Fruit fly (Drosophila melanogaster): ENCODE measurements around the gene CG9109.

Gene CG9109

DNA sequence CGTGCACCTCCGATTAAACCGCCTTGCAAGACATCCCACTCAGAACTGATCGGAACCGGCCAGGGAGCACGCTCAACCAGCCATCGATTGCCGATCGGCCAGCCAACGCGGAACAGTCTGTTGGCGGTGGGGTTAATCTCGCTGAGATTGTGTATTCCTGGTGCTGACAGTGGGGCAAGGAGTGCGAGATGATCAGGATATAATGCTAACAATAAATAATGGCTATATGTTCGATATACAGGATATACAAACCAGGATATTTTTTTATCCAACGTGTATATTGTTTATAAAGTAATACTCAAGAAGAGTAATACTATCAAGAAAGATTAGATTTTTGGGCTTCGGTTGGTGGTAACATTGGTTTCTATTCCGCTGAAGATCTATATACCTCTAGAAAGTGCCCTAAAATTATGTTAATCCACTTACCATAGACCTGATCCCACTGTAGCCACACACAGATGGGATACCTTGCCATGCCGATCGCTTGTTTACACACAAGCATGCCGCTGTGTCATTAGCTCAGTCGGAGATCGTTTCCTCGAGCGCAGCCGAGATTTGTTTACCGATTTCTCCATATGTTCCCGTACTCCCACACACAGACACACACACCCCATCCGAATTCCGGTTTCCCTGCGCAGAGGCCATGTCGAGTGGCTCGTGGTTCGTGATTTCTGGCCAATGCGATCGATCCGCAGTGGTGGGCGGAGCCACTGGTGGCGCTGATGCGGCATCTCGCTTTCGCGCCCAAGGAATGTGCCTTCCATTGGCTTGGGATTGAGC, 14.7 kb downstream of the CG9109 start, which contains the start of gene H2.0 (continued):
- TF ChIP-seq Med (GFP tag): peak; percentile 26
- peak; percentile 29 for TF ChIP-seq CG2120 (GFP tag; optimal IDR thresholded peaks at IDR 0.05)
- peak; percentile 46 to 47 for TF ChIP-seq bsh (GFP tag; optimal IDR thresholded peaks at IDR 0.05)
- TF ChIP-seq CG17385 (GFP tag; optimal IDR thresholded peaks at IDR 0.05): peak; percentile 8
- peak; percentile 7 for TF ChIP-seq Kr (GFP tag; optimal IDR thresholded peaks at IDR 0.05)
- TF ChIP-seq Drgx (GFP tag; IDR thresholded peaks at IDR 0.05): peak; percentile 7; the same call in 1 of the 2 replicates
- TF ChIP-seq NfI (GFP tag; optimal IDR thresholded peaks at IDR 0.05): peak; percentile 20
- TF ChIP-seq lmd (GFP tag; IDR thresholded peaks at IDR 0.05): peak; percentile 53
- no peak for TF ChIP-seq CG1647 (GFP tag; optimal IDR thresholded peaks at IDR 0.05)
- no peak for TF ChIP-seq CG6683 (GFP tag; optimal IDR thresholded peaks at IDR 0.05)
- peak; percentile 46 for TF ChIP-seq CG14710 (tag; optimal IDR thresholded peaks at IDR 0.05)
- TF ChIP-seq nmo (GFP tag; optimal IDR thresholded peaks at IDR 0.05): peak; percentile 59
- peak; percentile 97 for TF ChIP-seq Nf-YC (tag; optimal IDR thresholded peaks at IDR 0.05)
- peak; percentile 10 for TF ChIP-seq gsb-n (tag; optimal IDR thresholded peaks at IDR 0.05)
- peak; percentile 79 for TF ChIP-seq HLHmδ (GFP tag; optimal IDR thresholded peaks at IDR 0.05)
- peak; percentile 78 for TF ChIP-seq cg (GFP tag; optimal IDR thresholded peaks at IDR 0.05)
- TF ChIP-seq CG12391 (tag; optimal IDR thresholded peaks at IDR 0.05): peak; percentile 45
- peak; percentile 27 for TF ChIP-seq lab (GFP tag; optimal IDR thresholded peaks at IDR 0.05)
- TF ChIP-seq Optix (GFP tag; IDR thresholded peaks at IDR 0.05): 0 out of 3 replicates have a peak, but pooled peaks have one; percentile 16
- no peak for TF ChIP-seq CG18599 (GFP tag; optimal IDR thresholded peaks at IDR 0.05)
- peak; percentile 39 for TF ChIP-seq org-1 (GFP tag; optimal IDR thresholded peaks at IDR 0.05)
- no peak for TF ChIP-seq wor (GFP tag; IDR thresholded peaks at IDR 0.05)
- TF ChIP-seq CG4820 (GFP tag; optimal IDR thresholded peaks at IDR 0.05): peak; percentile 30
- TF ChIP-seq Hmr (GFP tag; optimal IDR thresholded peaks at IDR 0.05): peak; percentile 1
- TF ChIP-seq bbx (GFP tag; IDR thresholded peaks at IDR 0.05; ENCODE audit: partially characterized antibody): no peak
- TF ChIP-seq CG18262 (tag; optimal IDR thresholded peaks at IDR 0.05): peak; percentile 74
- no peak for TF ChIP-seq eyg (GFP tag; optimal IDR thresholded peaks at IDR 0.05)
- TF ChIP-seq CG1603 (tag; optimal IDR thresholded peaks at IDR 0.05): peak; percentile 57
- no peak for TF ChIP-seq CG11085 (GFP tag; IDR thresholded peaks at IDR 0.05)
- TF ChIP-seq Bgb (GFP tag; IDR thresholded peaks at IDR 0.05; ENCODE audit: partially characterized antibody): 0 out of 2 replicates have a peak, but pooled peaks have one; percentile 10
- peak; percentile 40; the same call in 1 of the 3 replicates for TF ChIP-seq ci (GFP tag; IDR thresholded peaks at IDR 0.05)
- TF ChIP-seq Dad (GFP tag; optimal IDR thresholded peaks at IDR 0.05): no peak
- 0 out of 2 replicates have a peak, but pooled peaks have one; percentile 15 for TF ChIP-seq Ptx1 (GFP tag; IDR thresholded peaks at IDR 0.05)
- TF ChIP-seq Oli (tag; optimal IDR thresholded peaks at IDR 0.05): peak; percentile 46
- no peak for TF ChIP-seq fd3F (GFP tag; optimal IDR thresholded peaks at IDR 0.05)
- no peak for TF ChIP-seq CG8290 (GFP tag; optimal IDR thresholded peaks at IDR 0.05)
- TF ChIP-seq CG8290 (tag; optimal IDR thresholded peaks at IDR 0.05): no peak
- no peak for TF ChIP-seq Trl (optimal IDR thresholded peaks at IDR 0.05)
- TF ChIP-seq Trl (GFP tag; optimal IDR thresholded peaks at IDR 0.05): peak; percentile 6
- 0 out of 2 replicates have a peak, but pooled peaks have one; percentile 11 for TF ChIP-seq Rfx (GFP tag; IDR thresholded peaks at IDR 0.05)
- TF ChIP-seq tio (GFP tag; optimal IDR thresholded peaks at IDR 0.05): peak; percentile 58
- TF ChIP-seq CG10959 (GFP tag; IDR thresholded peaks at IDR 0.05): no peak
- TF ChIP-seq CG6813 (GFP tag; optimal IDR thresholded peaks at IDR 0.05): peak; percentile 42
- peak; percentile 60 for TF ChIP-seq CG4404 (GFP tag; IDR thresholded peaks at IDR 0.05)
- peak; percentile 61; the same call in 1 of the 3 replicates for TF ChIP-seq z (GFP tag; IDR thresholded peaks at IDR 0.05)
- TF ChIP-seq bcd (GFP tag; optimal IDR thresholded peaks at IDR 0.05): peak; percentile 19
- TF ChIP-seq CG1602 (GFP tag; optimal IDR thresholded peaks at IDR 0.05): peak; percentile 41
- TF ChIP-seq gem (tag; optimal IDR thresholded peaks at IDR 0.05): peak; percentile 68
- peak; percentile 58; the same call in 2 of the 3 replicates for TF ChIP-seq CG17361 (GFP tag; IDR thresholded peaks at IDR 0.05)
